Fruit fly (Drosophila melanogaster) whole organism, embryonic: ENCODE data around the gene Sil1.

Experiments
- ATbp ChIP-seq: fragments of 200-800 bp; sonication (Bioruptor generic); optimal IDR thresholded peaks from 2 replicates; lab custom pipeline; 2017; ENCODE audit warnings: missing biosample characterization, mild to moderate bottlenecking, missing genetic modification characterization, missing genetic modification reagents
- Abd-B ChIP-seq: fragments of 200-800 bp; sonication (Bioruptor generic); optimal IDR thresholded peaks from 2 replicates; lab custom pipeline; 2018; ENCODE audit warnings: missing biosample characterization, mild to moderate bottlenecking, missing genetic modification characterization, moderate library complexity
- Bgb ChIP-seq: fragments of 200-800 bp; sonication (Bioruptor generic); IDR thresholded peaks from 2 replicates; pipeline ENCODE4 v1.3.6; 2022; ENCODE audit warnings: missing biosample characterization, missing genetic modification characterization; ENCODE audit not compliant: partially characterized antibody
- CG1024 ChIP-seq: fragments of 200-800 bp; sonication (Bioruptor generic); IDR thresholded peaks from 2 replicates; pipeline ENCODE4 v1.3.6; 2022; ENCODE audit warnings: missing biosample characterization, missing genetic modification characterization
- CG10274 ChIP-seq: fragments of 200-800 bp; sonication (Bioruptor generic); optimal IDR thresholded peaks from 3 replicates; lab custom pipeline; 2017; ENCODE audit warnings: missing biosample characterization, mild to moderate bottlenecking, missing genetic modification characterization
- CG11247 ChIP-seq: fragments of 200-800 bp; sonication (Bioruptor generic); IDR thresholded peaks from 2 replicates; pipeline ENCODE4 v1.3.6; 2022; ENCODE audit warnings: missing biosample characterization, missing genetic modification characterization
- CG12236 ChIP-seq: fragments of 200-800 bp; sonication (Bioruptor generic); optimal IDR thresholded peaks from 2 replicates; lab custom pipeline; 2016; ENCODE audit warnings: missing biosample characterization, missing genetic modification characterization
- CG13624 ChIP-seq: fragments of 200-800 bp; sonication (Bioruptor generic); optimal IDR thresholded peaks from 2 replicates; lab custom pipeline; 2016; ENCODE audit warnings: missing biosample characterization, missing genetic modification characterization
- CG14014 ChIP-seq: fragments of 200-800 bp; sonication (Bioruptor generic); IDR thresholded peaks from 2 replicates; pipeline ENCODE4 v1.3.6; 2022; ENCODE audit warnings: missing biosample characterization, missing genetic modification characterization
- CG14667 ChIP-seq: fragments of 200-800 bp; sonication (Bioruptor generic); IDR thresholded peaks from 2 replicates; pipeline ENCODE4 v1.3.6; 2022; ENCODE audit warnings: missing biosample characterization, missing genetic modification characterization
- CG14965 ChIP-seq: fragments of 200-800 bp; sonication (Bioruptor generic); optimal IDR thresholded peaks from 2 replicates; lab custom pipeline; 2016; ENCODE audit warnings: missing biosample characterization, missing genetic modification characterization, borderline replicate concordance
- CG3065 ChIP-seq: fragments of 200-800 bp; sonication (Bioruptor generic); optimal IDR thresholded peaks from 2 replicates; lab custom pipeline; 2016; ENCODE audit warnings: missing biosample characterization, missing genetic modification characterization
- CG33213 ChIP-seq: fragments of 200-800 bp; sonication (Bioruptor generic); optimal IDR thresholded peaks from 3 replicates; lab custom pipeline; 2016; ENCODE audit warnings: missing biosample characterization, missing genetic modification characterization
- CG4282 ChIP-seq: fragments of 200-800 bp; sonication (Bioruptor generic); optimal IDR thresholded peaks from 2 replicates; lab custom pipeline; 2016; ENCODE audit warnings: missing biosample characterization, missing genetic modification characterization
- CG43689 ChIP-seq: fragments of 200-800 bp; sonication (Bioruptor generic); IDR thresholded peaks from 2 replicates; pipeline ENCODE4 v1.3.6; 2022; ENCODE audit warnings: missing biosample characterization, missing genetic modification characterization
- CG6765 ChIP-seq: fragments of 200-800 bp; sonication (Bioruptor generic); optimal IDR thresholded peaks from 3 replicates; lab custom pipeline; 2017; ENCODE audit warnings: missing biosample characterization, mild to moderate bottlenecking, missing genetic modification characterization
- CG6791 ChIP-seq: fragments of 200-800 bp; sonication (Bioruptor generic); IDR thresholded peaks from 3 replicates; pipeline ENCODE4 v1.3.6; 2022; ENCODE audit warnings: missing biosample characterization, missing genetic modification characterization; ENCODE audit not compliant: partially characterized antibody
- CG7556 ChIP-seq: fragments of 200-800 bp; sonication (Bioruptor generic); optimal IDR thresholded peaks from 2 replicates; lab custom pipeline; 2017; ENCODE audit warnings: missing biosample characterization, mild to moderate bottlenecking, missing genetic modification characterization
- CHES-1-like ChIP-seq: fragments of 200-800 bp; sonication (Bioruptor generic); optimal IDR thresholded peaks from 2 replicates; lab custom pipeline; 2016; ENCODE audit warnings: missing biosample characterization, missing genetic modification characterization
- Dp ChIP-seq: fragments of 200-800 bp; sonication (Bioruptor generic); optimal IDR thresholded peaks from 2 replicates; lab custom pipeline; 2018; ENCODE audit warnings: missing biosample characterization, mild to moderate bottlenecking, missing genetic modification characterization, moderate library complexity
- Fer3 ChIP-seq: fragments of 200-800 bp; sonication (Bioruptor generic); optimal IDR thresholded peaks from 2 replicates; lab custom pipeline; 2018; ENCODE audit warnings: missing biosample characterization, mild to moderate bottlenecking, missing genetic modification characterization, moderate library complexity
- HLHmδ ChIP-seq: fragments of 200-800 bp; sonication (Bioruptor generic); optimal IDR thresholded peaks from 2 replicates; lab custom pipeline; 2018; ENCODE audit warnings: missing biosample characterization, mild to moderate bottlenecking, missing genetic modification characterization, moderate library complexity
- Lpt ChIP-seq: fragments of >200 bp; optimal IDR thresholded peaks from 2 replicates; lab custom pipeline; 2018; ENCODE audit warnings: missing biosample characterization, missing genetic modification characterization
- Rx ChIP-seq: fragments of 200-800 bp; sonication (Bioruptor generic); IDR thresholded peaks from 2 replicates; pipeline ENCODE4 v1.3.6; 2022; ENCODE audit warnings: missing biosample characterization, missing genetic modification characterization
- Six4 ChIP-seq: fragments of 200-800 bp; sonication (Bioruptor generic); optimal IDR thresholded peaks from 2 replicates; lab custom pipeline; 2016; ENCODE audit warnings: missing biosample characterization, missing genetic modification characterization
- Trl ChIP-seq, 3 experiments: fragments of >200 bp in 2 of 3; fragments of 200-800 bp in 1 of 3; sonication (Bioruptor generic) in 1 of 3; optimal IDR thresholded peaks; 2 replicates in 1 of 3; 3 replicates in 2 of 3; lab custom pipeline; 2016 to 2017; ENCODE audit warnings: missing biosample characterization in 1 of 3, missing genetic modification characterization in 1 of 3
- al ChIP-seq: fragments of 200-800 bp; sonication (Bioruptor generic); IDR thresholded peaks from 2 replicates; pipeline ENCODE4 v1.3.6; 2022; ENCODE audit warnings: missing biosample characterization, missing genetic modification characterization
- ato ChIP-seq: fragments of 200-800 bp; sonication (Bioruptor generic); IDR thresholded peaks from 2 replicates; pipeline ENCODE4 v1.3.6; 2022; ENCODE audit warnings: missing biosample characterization, missing genetic modification characterization; ENCODE audit not compliant: partially characterized antibody
- bigmax ChIP-seq: fragments of 200-800 bp; sonication (Bioruptor generic); optimal IDR thresholded peaks from 2 replicates; lab custom pipeline; 2018; ENCODE audit warnings: missing biosample characterization, mild to moderate bottlenecking, missing genetic modification characterization
- ci ChIP-seq: fragments of 200-800 bp; sonication (Bioruptor generic); IDR thresholded peaks from 3 replicates; pipeline ENCODE4 v1.3.6; 2022; ENCODE audit warnings: missing biosample characterization, missing genetic modification characterization
- hkb ChIP-seq, 2 experiments: fragments of 200-800 bp in 1 of 2; fragments of >200 bp in 1 of 2; sonication (Bioruptor generic) in 1 of 2; IDR thresholded peaks in 1 of 2; optimal IDR thresholded peaks in 1 of 2; 2 replicates each; pipeline versions ENCODE4 v1.3.6 to Lab custom; 2017 to 2022; ENCODE audit warnings: missing biosample characterization in 1 of 2, missing genetic modification characterization in 1 of 2
- insv ChIP-seq, 2 experiments: fragments of 200-800 bp; sonication (Bioruptor generic); optimal IDR thresholded peaks; 3 replicates each; lab custom pipeline; 2016 to 2018; ENCODE audit warnings: missing biosample characterization in 2 of 2, missing genetic modification characterization in 2 of 2
- jing ChIP-seq: fragments of 200-800 bp; sonication (Bioruptor generic); optimal IDR thresholded peaks from 2 replicates; lab custom pipeline; 2018; ENCODE audit warnings: missing biosample characterization, mild to moderate bottlenecking, missing genetic modification characterization
- knrl ChIP-seq: fragments of 200-800 bp; sonication (Bioruptor generic); IDR thresholded peaks from 3 replicates; pipeline ENCODE4 v1.3.6; 2022; ENCODE audit warnings: missing biosample characterization, missing genetic modification characterization; ENCODE audit not compliant: partially characterized antibody
- lab ChIP-seq: fragments of 200-800 bp; sonication (Bioruptor generic); optimal IDR thresholded peaks from 3 replicates; lab custom pipeline; 2017; ENCODE audit warnings: missing biosample characterization, missing genetic modification characterization, mild to moderate bottlenecking, moderate library complexity, missing genetic modification reagents
- nom ChIP-seq: fragments of 200-800 bp; sonication (Bioruptor generic); optimal IDR thresholded peaks from 2 replicates; lab custom pipeline; 2017; ENCODE audit warnings: missing biosample characterization, missing genetic modification characterization, mild to moderate bottlenecking, moderate library complexity, missing genetic modification reagents
- prd ChIP-seq, 3 experiments: fragments of >200 bp in 2 of 3; fragments of 200-800 bp in 1 of 3; sonication (Bioruptor generic) in 1 of 3; optimal IDR thresholded peaks in 2 of 3; IDR thresholded peaks in 1 of 3; 2 replicates in 2 of 3; 3 replicates in 1 of 3; pipeline versions ENCODE4 v1.3.6 to Lab custom; 2017 to 2022; ENCODE audit warnings: missing biosample characterization in 1 of 3, missing genetic modification characterization in 1 of 3
- pros ChIP-seq: fragments of 200-800 bp; sonication (Bioruptor generic); optimal IDR thresholded peaks from 3 replicates; lab custom pipeline; 2019; ENCODE audit warnings: missing biosample characterization, mild to moderate bottlenecking, missing genetic modification characterization, moderate library complexity
- sc ChIP-seq, 3 experiments: fragments of >200 bp in 2 of 3; fragments of 200-800 bp in 1 of 3; sonication (Bioruptor generic) in 1 of 3; optimal IDR thresholded peaks; 2 replicates in 2 of 3; 3 replicates in 1 of 3; lab custom pipeline; 2017; ENCODE audit warnings: mild to moderate bottlenecking in 1 of 3, missing biosample characterization in 1 of 3, missing genetic modification characterization in 1 of 3, missing genetic modification reagents in 1 of 3
- sens ChIP-seq: fragments of 200-800 bp; sonication (Bioruptor generic); peaks from one replicate; lab custom pipeline; 2016; ENCODE audit warnings: missing biosample characterization, missing genetic modification characterization
- ssp ChIP-seq: fragments of 200-800 bp; sonication (Bioruptor generic); IDR thresholded peaks from 2 replicates; pipeline ENCODE4 v1.3.6; 2022; ENCODE audit warnings: missing biosample characterization, missing genetic modification characterization
- tap ChIP-seq: fragments of 200-800 bp; optimal IDR thresholded peaks from 3 replicates; lab custom pipeline; 2019; ENCODE audit warnings: missing biosample characterization, mild to moderate bottlenecking, missing genetic modification characterization, moderate library complexity
- tll ChIP-seq, 2 experiments: fragments of 200-800 bp in 1 of 2; fragments of >200 bp in 1 of 2; sonication (Bioruptor generic) in 1 of 2; optimal IDR thresholded peaks; 2 replicates each; lab custom pipeline; 2017 to 2019; ENCODE audit warnings: missing biosample characterization in 2 of 2, missing genetic modification characterization in 2 of 2, mild to moderate bottlenecking in 1 of 2, moderate library complexity in 1 of 2
- vfl ChIP-seq: fragments of 200-800 bp; sonication (Bioruptor generic); optimal IDR thresholded peaks from 2 replicates; lab custom pipeline; 2016; ENCODE audit warnings: missing biosample characterization, missing genetic modification characterization
- wdn ChIP-seq: fragments of 200-800 bp; sonication (Bioruptor generic); IDR thresholded peaks from 2 replicates; pipeline ENCODE4 v1.3.6; 2022; ENCODE audit warnings: missing biosample characterization, missing genetic modification characterization
- zen2 ChIP-seq: fragments of 200-800 bp; sonication (Bioruptor generic); IDR thresholded peaks from 3 replicates; pipeline ENCODE4 v1.3.6; 2022; ENCODE audit warnings: missing biosample characterization, missing genetic modification characterization; ENCODE audit not compliant: partially characterized antibody

Gene Sil1

DNA sequence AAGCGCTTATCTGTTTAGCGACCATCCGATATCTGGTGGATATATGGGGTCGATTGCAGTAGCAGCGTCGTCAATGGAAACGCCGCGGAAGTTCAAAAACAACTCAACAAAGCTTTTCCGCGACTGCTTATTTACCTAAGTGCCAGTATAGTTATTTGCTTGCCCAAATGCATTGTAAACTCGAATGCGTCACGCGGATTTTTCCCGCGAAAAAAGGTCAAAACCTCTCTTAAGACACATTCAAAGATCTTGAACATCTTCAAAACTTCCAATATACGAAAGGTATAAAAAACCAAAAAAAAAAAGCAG, 26.6 kb downstream of the Sil1 start (continued):
- TF ChIP-seq knrl (GFP tag; lab: Robert Waterston, UW) = no peak
- no peak for TF ChIP-seq Abd-B (GFP tag; lab: Kevin White, UChicago)
- TF ChIP-seq ci (GFP tag; lab: Robert Waterston, UW) = peak; percentile 66
- no peak for TF ChIP-seq Six4 (GFP tag; lab: Kevin White, UChicago)
- TF ChIP-seq pros (GFP tag; lab: Kevin White, UChicago) = peak; percentile 29
- TF ChIP-seq lab (GFP tag; lab: Kevin White, UChicago) = no peak
- TF ChIP-seq Rx (GFP tag; lab: Robert Waterston, UW) = no peak
- TF ChIP-seq ato (GFP tag; lab: Robert Waterston, UW) = no peak
- no peak for TF ChIP-seq tap (tag; lab: Kevin White, UChicago)
- 0 out of 2 replicates have a peak, but pooled peaks have one; percentile 26 for TF ChIP-seq CG1024 (GFP tag; lab: Robert Waterston, UW)
- no peak for TF ChIP-seq tll (GFP tag; optimal IDR thresholded peaks at IDR 0.05; lab: Kevin White, UChicago)
- peak; percentile 4 for TF ChIP-seq ATbp (GFP tag; lab: Kevin White, UChicago)
- TF ChIP-seq CG14667 (GFP tag; lab: Robert Waterston, UW) = no peak
- no peak for TF ChIP-seq Lpt (GFP tag; lab: Kevin White, UChicago)
- no peak for TF ChIP-seq CG13624 (GFP tag; lab: Kevin White, UChicago)
- TF ChIP-seq vfl (GFP tag; lab: Kevin White, UChicago) = no peak
- no peak for TF ChIP-seq CG4282 (GFP tag; lab: Kevin White, UChicago)
- peak; percentile 25; the same call in 1 of the 2 replicates for TF ChIP-seq CG11247 (GFP tag; lab: Robert Waterston, UW)
- no peak for TF ChIP-seq prd (optimal IDR thresholded peaks at IDR 0.05; lab: Kevin White, UChicago)
- no peak for TF ChIP-seq prd (GFP tag; IDR thresholded peaks at IDR 0.05; lab: Robert Waterston, UW)
- no peak for TF ChIP-seq insv (GFP tag; optimal IDR thresholded peaks at IDR 0.05; lab: Kevin White, UChicago)
- 0 out of 2 replicates have a peak, but pooled peaks have one; percentile 12 for TF ChIP-seq CG14014
- 0 out of 3 replicates have a peak, but pooled peaks have one; percentile 8 for TF ChIP-seq CG6791 (GFP tag; lab: Robert Waterston, UW)
- peak; percentile 49 for TF ChIP-seq sens (GFP tag; lab: Kevin White, UChicago)
- no peak for TF ChIP-seq al (GFP tag; lab: Robert Waterston, UW)
- no peak for TF ChIP-seq CG43689
- no peak for TF ChIP-seq CG10274 (GFP tag; lab: Kevin White, UChicago)
- TF ChIP-seq, all 482 proteins: peak for 14

DNA sequence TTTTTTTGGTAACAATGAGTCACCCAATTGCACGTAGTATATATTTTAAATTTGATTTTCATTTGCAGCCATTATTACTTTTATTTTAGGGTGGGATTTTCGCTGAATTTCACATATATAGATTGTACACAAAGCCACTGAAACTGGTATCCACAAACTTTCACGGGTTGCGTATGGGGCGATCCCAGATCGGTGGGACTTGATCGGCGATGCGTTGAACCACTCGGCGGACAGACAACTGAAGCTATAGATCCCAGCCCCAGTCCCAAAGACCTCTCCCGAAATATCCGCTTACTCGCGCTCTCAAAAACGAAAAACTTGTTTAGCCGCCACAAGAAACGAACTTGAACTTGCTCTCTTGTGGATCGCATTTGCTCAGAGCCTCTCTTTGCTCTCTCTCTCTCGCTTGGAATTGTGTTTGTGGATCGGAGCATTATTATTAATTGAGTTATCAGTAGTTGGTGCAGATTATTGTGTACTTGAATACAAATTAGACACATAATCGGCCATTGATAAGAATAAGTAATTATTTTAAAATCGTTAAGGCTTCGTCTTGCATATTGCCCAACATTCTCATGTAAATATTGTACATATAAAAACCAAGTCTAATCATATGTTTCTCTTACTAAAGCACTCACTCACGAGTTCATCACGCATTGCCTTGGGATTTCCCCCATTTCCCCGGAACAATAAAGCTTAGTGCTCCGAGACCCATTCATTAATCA, 27.1 kb downstream of the Sil1 start, which contains the start of gene Cad96Ca:
Gene Cad96Ca (minus strand): TSS at position 242 of the 725 bp plus-strand sequence.
- no peak for TF ChIP-seq tap (tag; lab: Kevin White, UChicago)
- TF ChIP-seq Fer3 = no peak
- no peak for TF ChIP-seq CHES-1-like (GFP tag; lab: Kevin White, UChicago)
- TF ChIP-seq HLHmδ (GFP tag; lab: Kevin White, UChicago) = no peak
- no peak for TF ChIP-seq wdn (GFP tag; lab: Robert Waterston, UW)
- TF ChIP-seq CG6765 (GFP tag; lab: Kevin White, UChicago) = no peak
- no peak for TF ChIP-seq ssp
- no peak for TF ChIP-seq CG7556
- TF ChIP-seq jing = no peak
- TF ChIP-seq bigmax (GFP tag; lab: Kevin White, UChicago) = no peak
- TF ChIP-seq CG33213 (GFP tag; lab: Kevin White, UChicago) = no peak
- TF ChIP-seq Dp (GFP tag; lab: Kevin White, UChicago) = no peak
- TF ChIP-seq Trl (optimal IDR thresholded peaks at IDR 0.05; lab: Kevin White, UChicago) = peak; percentile 90 to 92
- TF ChIP-seq Trl (GFP tag; optimal IDR thresholded peaks at IDR 0.05; lab: Kevin White, UChicago) = no peak
- TF ChIP-seq CG14965 = no peak
- TF ChIP-seq hkb (optimal IDR thresholded peaks at IDR 0.05; lab: Kevin White, UChicago) = no peak
- no peak for TF ChIP-seq hkb (GFP tag; IDR thresholded peaks at IDR 0.05; lab: Robert Waterston, UW)
- peak; percentile 17; the same call in 1 of the 2 replicates for TF ChIP-seq Bgb
- peak; percentile 40; the same call in 2 of the 3 replicates for TF ChIP-seq zen2 (GFP tag; lab: Robert Waterston, UW)
- no peak for TF ChIP-seq sc (optimal IDR thresholded peaks at IDR 0.05; lab: Kevin White, UChicago)
- no peak for TF ChIP-seq sc (GFP tag; optimal IDR thresholded peaks at IDR 0.05; lab: Kevin White, UChicago)
- no peak for TF ChIP-seq CG3065 (GFP tag; lab: Kevin White, UChicago)
- TF ChIP-seq CG12236 (GFP tag; lab: Kevin White, UChicago) = no peak
- peak; percentile 46 for TF ChIP-seq nom (GFP tag; lab: Kevin White, UChicago)
